Fruit fly (Drosophila melanogaster) whole organism, embryonic: ENCODE data around the gene Cpsf5.
A peak's percentile ranks its signal among the peaks of the same experiment; 100 is the strongest.

Source experiments
- Awh ChIP-seq: fragments of 200-800 bp; sonication (Bioruptor generic); IDR thresholded peaks from 2 replicates; pipeline ENCODE4, ENCODE4 v1.3.6; 2022; ENCODE audit warnings: missing biosample characterization, missing genetic modification characterization
- C15 ChIP-seq: fragments of 200-800 bp; sonication (Bioruptor generic); IDR thresholded peaks from 3 replicates; pipeline ENCODE4 v1.3.6; 2022; ENCODE audit warnings: missing biosample characterization, missing genetic modification characterization
- CG12155 ChIP-seq: fragments of 200-800 bp; sonication (Bioruptor generic); optimal IDR thresholded peaks from 3 replicates; lab custom pipeline; 2016; ENCODE audit warnings: missing biosample characterization, missing genetic modification characterization
- CG13123 ChIP-seq: fragments of 200-800 bp; sonication (Bioruptor generic); optimal IDR thresholded peaks from 2 replicates; lab custom pipeline; 2016; ENCODE audit warnings: missing biosample characterization, missing genetic modification characterization
- CG13296 ChIP-seq: fragments of 200-800 bp; sonication (Bioruptor generic); optimal IDR thresholded peaks from 3 replicates; lab custom pipeline; 2018; ENCODE audit warnings: missing biosample characterization, mild to moderate bottlenecking, missing genetic modification characterization
- CG15011 ChIP-seq: fragments of 200-800 bp; sonication (Bioruptor generic); optimal IDR thresholded peaks from 3 replicates; lab custom pipeline; 2018; ENCODE audit warnings: missing biosample characterization, mild to moderate bottlenecking, missing genetic modification characterization
- CG15696 ChIP-seq: fragments of 200-800 bp; sonication (Bioruptor generic); optimal IDR thresholded peaks from 2 replicates; lab custom pipeline; 2019; ENCODE audit warnings: missing biosample characterization, mild to moderate bottlenecking, missing genetic modification characterization, moderate library complexity
- CG1603 ChIP-seq: fragments of 200-800 bp; sonication (Bioruptor generic); optimal IDR thresholded peaks from 2 replicates; lab custom pipeline; 2019; ENCODE audit warnings: missing biosample characterization, mild to moderate bottlenecking, missing genetic modification characterization, moderate library complexity
- CG18262 ChIP-seq: fragments of 200-800 bp; optimal IDR thresholded peaks from 3 replicates; lab custom pipeline; 2019; ENCODE audit warnings: missing biosample characterization, mild to moderate bottlenecking, missing genetic modification characterization, moderate library complexity
- CG18599 ChIP-seq: fragments of 200-800 bp; sonication (Bioruptor generic); optimal IDR thresholded peaks from 3 replicates; lab custom pipeline; 2017; ENCODE audit warnings: missing biosample characterization, missing genetic modification characterization, mild to moderate bottlenecking, moderate library complexity, missing genetic modification reagents
- CG30020 ChIP-seq: fragments of 200-800 bp; optimal IDR thresholded peaks from 2 replicates; lab custom pipeline; 2019; ENCODE audit warnings: missing biosample characterization, mild to moderate bottlenecking, missing genetic modification characterization, moderate library complexity
- CG34224 ChIP-seq: fragments of 200-800 bp; sonication (Bioruptor generic); IDR thresholded peaks from 3 replicates; pipeline ENCODE4 v1.3.6; 2022; ENCODE audit warnings: missing biosample characterization, missing genetic modification characterization; ENCODE audit not compliant: partially characterized antibody
- CG3726 ChIP-seq: fragments of 200-800 bp; sonication (Bioruptor generic); IDR thresholded peaks from 3 replicates; pipeline ENCODE4, ENCODE4 v1.3.6; 2022; ENCODE audit warnings: missing biosample characterization, missing genetic modification characterization
- CG42726 ChIP-seq: fragments of 200-800 bp; sonication (Bioruptor generic); IDR thresholded peaks from 2 replicates; pipeline ENCODE4 v1.3.6; 2022; ENCODE audit warnings: missing biosample characterization, missing genetic modification characterization; ENCODE audit not compliant: partially characterized antibody
- CG4617 ChIP-seq: fragments of 200-800 bp; sonication (Bioruptor generic); optimal IDR thresholded peaks from 3 replicates; lab custom pipeline; 2016; ENCODE audit warnings: missing biosample characterization, missing genetic modification characterization, borderline replicate concordance
- CG8388 ChIP-seq: fragments of 200-800 bp; sonication (Bioruptor generic); optimal IDR thresholded peaks from 2 replicates; lab custom pipeline; 2019; ENCODE audit warnings: missing biosample characterization, mild to moderate bottlenecking, missing genetic modification characterization, moderate library complexity
- CG8478 ChIP-seq: fragments of >200 bp; optimal IDR thresholded peaks from 2 replicates; lab custom pipeline; 2018
- Chrac-16 ChIP-seq: fragments of 200-800 bp; sonication (Bioruptor generic); optimal IDR thresholded peaks from 3 replicates; lab custom pipeline; 2016; ENCODE audit warnings: missing biosample characterization, missing genetic modification characterization
- Fer3 ChIP-seq: fragments of 200-800 bp; sonication (Bioruptor generic); optimal IDR thresholded peaks from 2 replicates; lab custom pipeline; 2018; ENCODE audit warnings: missing biosample characterization, mild to moderate bottlenecking, missing genetic modification characterization, moderate library complexity
- Gug ChIP-seq: fragments of 200-800 bp; sonication (Bioruptor generic); IDR thresholded peaks from 4 replicates; pipeline ENCODE4 v1.3.6; 2022; ENCODE audit warnings: missing biosample characterization, missing genetic modification characterization
- Hmr ChIP-seq: fragments of 200-800 bp; sonication (Bioruptor generic); optimal IDR thresholded peaks from 3 replicates; lab custom pipeline; 2017; ENCODE audit warnings: mild to moderate bottlenecking, missing biosample characterization, missing genetic modification reagents, missing genetic modification characterization
- Kr ChIP-seq: fragments of 200-800 bp; sonication (Bioruptor generic); optimal IDR thresholded peaks from 2 replicates; lab custom pipeline; 2017; ENCODE audit warnings: missing biosample characterization, mild to moderate bottlenecking, missing genetic modification characterization
- Oaz ChIP-seq: fragments of 200-800 bp; sonication (Bioruptor generic); IDR thresholded peaks from 2 replicates; pipeline ENCODE4 v1.3.6; 2022; ENCODE audit warnings: missing biosample characterization, missing genetic modification characterization
- Pdp1 ChIP-seq, 2 experiments: fragments of 200-800 bp; sonication (Bioruptor generic); optimal IDR thresholded peaks; 3 replicates each; lab custom pipeline; 2016; ENCODE audit warnings: missing biosample characterization in 2 of 2, missing genetic modification characterization in 2 of 2, mild to moderate bottlenecking in 1 of 2, moderate library complexity in 1 of 2
- Rfx ChIP-seq: fragments of 200-800 bp; sonication (Bioruptor generic); IDR thresholded peaks from 2 replicates; pipeline ENCODE4 v1.3.6; 2022; ENCODE audit warnings: missing biosample characterization, missing genetic modification characterization
- Sin3A ChIP-seq: fragments of >200 bp; optimal IDR thresholded peaks from 2 replicates; lab custom pipeline; 2018
- Sox102F ChIP-seq: fragments of 200-800 bp; sonication (Bioruptor generic); optimal IDR thresholded peaks from 2 replicates; lab custom pipeline; 2018; ENCODE audit warnings: missing biosample characterization, mild to moderate bottlenecking, missing genetic modification characterization, moderate library complexity
- Xrp1 ChIP-seq: fragments of 200-800 bp; sonication (Bioruptor generic); IDR thresholded peaks from 2 replicates; pipeline ENCODE4 v1.3.6; 2022; ENCODE audit warnings: missing biosample characterization, missing genetic modification characterization
- aop ChIP-seq: fragments of 200-800 bp; sonication (Bioruptor generic); IDR thresholded peaks from 2 replicates; pipeline ENCODE4 v1.3.6; 2022; ENCODE audit warnings: missing biosample characterization, missing genetic modification characterization
- ara ChIP-seq: fragments of 200-800 bp; sonication (Bioruptor generic); IDR thresholded peaks from 2 replicates; pipeline ENCODE4 v1.3.6; 2022; ENCODE audit warnings: missing biosample characterization, missing genetic modification characterization
- az2 ChIP-seq: fragments of 200-800 bp; sonication (Bioruptor generic); optimal IDR thresholded peaks from 3 replicates; lab custom pipeline; 2016; ENCODE audit warnings: missing biosample characterization, missing genetic modification characterization
- chinmo ChIP-seq: fragments of 200-800 bp; sonication (Bioruptor generic); IDR thresholded peaks from 4 replicates; pipeline ENCODE4 v1.3.6; 2022; ENCODE audit warnings: missing biosample characterization, missing genetic modification characterization; ENCODE audit not compliant: partially characterized antibody
- corto ChIP-seq: fragments of 200-800 bp; sonication (Bioruptor generic); optimal IDR thresholded peaks from 2 replicates; lab custom pipeline; 2016; ENCODE audit warnings: missing biosample characterization, mild to moderate bottlenecking, missing genetic modification characterization, moderate library complexity
- ems ChIP-seq: fragments of 200-800 bp; sonication (Bioruptor generic); optimal IDR thresholded peaks from 3 replicates; lab custom pipeline; 2016; ENCODE audit warnings: missing biosample characterization, missing genetic modification characterization
- fd102C ChIP-seq: fragments of 200-800 bp; sonication (Bioruptor generic); optimal IDR thresholded peaks from 2 replicates; lab custom pipeline; 2018; ENCODE audit warnings: missing biosample characterization, mild to moderate bottlenecking, missing genetic modification characterization, moderate library complexity
- grau ChIP-seq: fragments of 200-800 bp; optimal IDR thresholded peaks from 3 replicates; lab custom pipeline; 2019; ENCODE audit warnings: missing biosample characterization, mild to moderate bottlenecking, missing genetic modification characterization, moderate library complexity
- hb ChIP-seq: fragments of 200-800 bp; sonication (Bioruptor generic); IDR thresholded peaks from 3 replicates; pipeline ENCODE4 v1.3.6; 2022; ENCODE audit warnings: missing biosample characterization, missing genetic modification characterization; ENCODE audit not compliant: partially characterized antibody
- hkb ChIP-seq, 2 experiments: fragments of 200-800 bp in 1 of 2; fragments of >200 bp in 1 of 2; sonication (Bioruptor generic) in 1 of 2; IDR thresholded peaks in 1 of 2; optimal IDR thresholded peaks in 1 of 2; 2 replicates each; pipeline versions ENCODE4 v1.3.6 to Lab custom; 2017 to 2022; ENCODE audit warnings: missing biosample characterization in 1 of 2, missing genetic modification characterization in 1 of 2
- kah ChIP-seq: fragments of 200-800 bp; sonication (Bioruptor generic); optimal IDR thresholded peaks from 2 replicates; lab custom pipeline; 2018; ENCODE audit warnings: missing biosample characterization, mild to moderate bottlenecking, missing genetic modification characterization
- kay ChIP-seq: fragments of 200-800 bp; sonication (Bioruptor generic); optimal IDR thresholded peaks from 2 replicates; lab custom pipeline; 2016; ENCODE audit warnings: missing biosample characterization, missing genetic modification characterization
- klu ChIP-seq: fragments of 200-800 bp; sonication (Bioruptor generic); IDR thresholded peaks from 2 replicates; pipeline ENCODE4 v1.3.6; 2022; ENCODE audit warnings: missing biosample characterization, missing genetic modification characterization
- maf-S ChIP-seq: fragments of 200-800 bp; sonication (Bioruptor generic); optimal IDR thresholded peaks from 2 replicates; lab custom pipeline; 2016; ENCODE audit warnings: missing biosample characterization, missing genetic modification characterization
- mirr ChIP-seq: fragments of 200-800 bp; sonication (Bioruptor generic); optimal IDR thresholded peaks from 3 replicates; lab custom pipeline; 2018; ENCODE audit warnings: missing biosample characterization, mild to moderate bottlenecking, missing genetic modification characterization
- nerfin-1 ChIP-seq: fragments of 200-800 bp; sonication (Bioruptor generic); optimal IDR thresholded peaks from 3 replicates; lab custom pipeline; 2019; ENCODE audit warnings: missing biosample characterization, mild to moderate bottlenecking, missing genetic modification characterization, moderate library complexity
- oc ChIP-seq: fragments of 200-800 bp; sonication (Bioruptor generic); optimal IDR thresholded peaks from 2 replicates; lab custom pipeline; 2018; ENCODE audit warnings: missing biosample characterization, mild to moderate bottlenecking, missing genetic modification characterization, moderate library complexity
- row ChIP-seq: fragments of 200-800 bp; sonication (Bioruptor generic); IDR thresholded peaks from 3 replicates; pipeline ENCODE4 v1.3.6; 2022; ENCODE audit warnings: missing biosample characterization, missing genetic modification characterization
- sima ChIP-seq: fragments of 200-800 bp; sonication (Bioruptor generic); optimal IDR thresholded peaks from 2 replicates; lab custom pipeline; 2016; ENCODE audit warnings: missing biosample characterization, missing genetic modification characterization
- slp2 ChIP-seq: fragments of 200-800 bp; sonication (Bioruptor generic); optimal IDR thresholded peaks from 2 replicates; lab custom pipeline; 2016; ENCODE audit warnings: missing biosample characterization, missing genetic modification characterization
- sqz ChIP-seq: fragments of 200-800 bp; sonication (Bioruptor generic); optimal IDR thresholded peaks from 3 replicates; lab custom pipeline; 2018; ENCODE audit warnings: missing biosample characterization, mild to moderate bottlenecking, missing genetic modification characterization
- unpg ChIP-seq: fragments of 200-800 bp; sonication (Bioruptor generic); optimal IDR thresholded peaks from 3 replicates; lab custom pipeline; 2018; ENCODE audit warnings: missing biosample characterization, mild to moderate bottlenecking, missing genetic modification characterization, moderate library complexity
- zen2 ChIP-seq: fragments of 200-800 bp; sonication (Bioruptor generic); IDR thresholded peaks from 3 replicates; pipeline ENCODE4 v1.3.6; 2022; ENCODE audit warnings: missing biosample characterization, missing genetic modification characterization; ENCODE audit not compliant: partially characterized antibody

The Cpsf5 gene

DNA sequence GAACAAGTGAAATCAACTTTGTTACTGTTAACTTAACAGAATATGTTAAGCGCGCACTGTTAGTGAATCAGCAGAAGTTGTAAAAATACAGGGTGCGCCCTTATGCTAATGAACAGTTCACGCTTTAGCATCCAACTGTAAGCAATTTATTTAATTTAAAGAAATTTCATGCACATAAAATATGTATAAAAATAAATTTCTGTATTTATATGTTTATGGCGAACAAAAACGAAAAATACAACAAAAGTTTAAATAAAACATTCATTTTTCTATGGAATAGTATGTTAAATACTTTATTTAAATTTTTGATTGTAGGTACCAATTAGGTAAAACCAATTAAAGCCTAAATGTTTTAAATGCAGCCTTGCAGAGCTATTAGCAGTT lies 13.7 kb downstream of the Cpsf5 start (continued):
- TF ChIP-seq hkb (optimal IDR thresholded peaks at IDR 0.05; lab: Kevin White, UChicago), result no peak
- TF ChIP-seq hkb (GFP tag; IDR thresholded peaks at IDR 0.05; lab: Robert Waterston, UW), result peak; percentile 45
- no peak for TF ChIP-seq az2 (GFP tag; lab: Kevin White, UChicago)
- TF ChIP-seq Rfx (GFP tag; lab: Robert Waterston, UW), result peak; percentile 50; the same call in 1 of the 2 replicates
- no peak for TF ChIP-seq CG8478 (lab: Kevin White, UChicago)
- no peak for TF ChIP-seq klu (GFP tag; lab: Robert Waterston, UW)
- TF ChIP-seq ems (GFP tag; lab: Kevin White, UChicago), result no peak
- no peak for TF ChIP-seq Sin3A
- no peak for TF ChIP-seq sima (GFP tag; lab: Kevin White, UChicago)
- TF ChIP-seq Oaz (GFP tag; lab: Robert Waterston, UW), result no peak
- TF ChIP-seq Awh (GFP tag; lab: Robert Waterston, UW), result no peak
- no peak for TF ChIP-seq CG1603 (tag; lab: Kevin White, UChicago)
- no peak for TF ChIP-seq Kr (GFP tag; lab: Kevin White, UChicago)
- TF ChIP-seq slp2, result no peak
- TF ChIP-seq Gug (GFP tag; lab: Robert Waterston, UW), result no peak; the same call in 3 of the 4 replicates
- no peak for TF ChIP-seq CG3726 (GFP tag; lab: Robert Waterston, UW)
- no peak for TF ChIP-seq CG30020 (tag; lab: Kevin White, UChicago)
- TF ChIP-seq CG42726 (GFP tag; lab: Robert Waterston, UW), result no peak
- TF ChIP-seq hb (GFP tag; lab: Robert Waterston, UW), result no peak
- peak; percentile 47 for TF ChIP-seq CG18599
- TF ChIP-seq CG34224 (GFP tag; lab: Robert Waterston, UW), result no peak
- TF ChIP-seq kah (GFP tag; lab: Kevin White, UChicago), result peak; percentile 23
- TF ChIP-seq fd102C, result no peak
- TF ChIP-seq C15 (GFP tag; lab: Robert Waterston, UW), result no peak
- TF ChIP-seq CG15011 (GFP tag; lab: Kevin White, UChicago), result no peak
- TF ChIP-seq ara (GFP tag; lab: Robert Waterston, UW), result no peak
- TF ChIP-seq maf-S (GFP tag; lab: Kevin White, UChicago), result no peak
- no peak for TF ChIP-seq aop (GFP tag; lab: Robert Waterston, UW)
- peak; percentile 12 for TF ChIP-seq CG12155 (GFP tag; lab: Kevin White, UChicago)
- peak; percentile 42 for TF ChIP-seq CG13296
- TF ChIP-seq zen2 (GFP tag; lab: Robert Waterston, UW), result no peak
- peak; percentile 40 for TF ChIP-seq Hmr (GFP tag; lab: Kevin White, UChicago)
- no peak for TF ChIP-seq corto (GFP tag; lab: Kevin White, UChicago)
- TF ChIP-seq CG18262 (tag; lab: Kevin White, UChicago), result peak; percentile 64
- TF ChIP-seq CG13123 (GFP tag; lab: Kevin White, UChicago), result no peak
- no peak for TF ChIP-seq CG15696 (tag; lab: Kevin White, UChicago)
- no peak for TF ChIP-seq CG4617
- TF ChIP-seq grau (tag; lab: Kevin White, UChicago), result peak; percentile 63
- peak; percentile 65 for TF ChIP-seq unpg (GFP tag; lab: Kevin White, UChicago)
- TF ChIP-seq oc (tag; lab: Kevin White, UChicago), result no peak
- TF ChIP-seq Pdp1 (GFP tag; optimal IDR thresholded peaks at IDR 0.05; lab: Kevin White, UChicago), result no peak
- TF ChIP-seq CG8388, result peak; percentile 52
- no peak for TF ChIP-seq mirr (GFP tag; lab: Kevin White, UChicago)
- TF ChIP-seq Xrp1 (GFP tag; lab: Robert Waterston, UW), result 0 out of 2 replicates have a peak, but pooled peaks have one; percentile 21
- TF ChIP-seq nerfin-1 (tag; lab: Kevin White, UChicago), result peak; percentile 27
- no peak for TF ChIP-seq chinmo (GFP tag; lab: Robert Waterston, UW)
- TF ChIP-seq kay (GFP tag; lab: Kevin White, UChicago), result no peak
- peak; percentile 26 for TF ChIP-seq Sox102F (GFP tag; lab: Kevin White, UChicago)
- peak; percentile 57 for TF ChIP-seq Fer3 (tag; lab: Kevin White, UChicago)
- no peak for TF ChIP-seq Chrac-16 (GFP tag; lab: Kevin White, UChicago)
- peak; percentile 63; the same call in 2 of the 3 replicates for TF ChIP-seq row (GFP tag; lab: Robert Waterston, UW)
- no peak for TF ChIP-seq sqz (GFP tag; lab: Kevin White, UChicago)
